Worm (Caenorhabditis elegans): ENCODE data around the gene ttr-26.
"Not testable (repeated sequence)": the region's sequence is repeated elsewhere in the genome, so short reads cannot be mapped to it uniquely, and the experiment has no call there.

- TF ChIP-seq F13H6.1 (tag; optimal IDR thresholded peaks at IDR 0.05); fkh-10 (GFP tag; optimal IDR thresholded peaks at IDR 0.05); nhr-11 (tag; optimal IDR thresholded peaks at IDR 0.05); ama-1 (optimal IDR thresholded peaks at IDR 0.05); ceh-31 (tag; optimal IDR thresholded peaks at IDR 0.05); elt-2 (tag; optimal IDR thresholded peaks at IDR 0.05); hlh-13 (GFP tag; optimal IDR thresholded peaks at IDR 0.05); pax-1 (tag; optimal IDR thresholded peaks at IDR 0.05); ceh-6 (GFP tag; optimal IDR thresholded peaks at IDR 0.05); lim-6 (tag; optimal IDR thresholded peaks at IDR 0.05); ceh-19 (GFP tag; optimal IDR thresholded peaks at IDR 0.05); hlh-30 (tag; optimal IDR thresholded peaks at IDR 0.05; ENCODE audit: insufficient read depth); syd-9 (tag; optimal IDR thresholded peaks at IDR 0.05): not testable (repeated sequence)
Observed at ce11 chrV:18566352-18566751, 6.3 kb upstream of the ttr-26 start.
